Fruit fly (Drosophila melanogaster): Measurements from ENCODE around the gene hzg.

- no peak for TF ChIP-seq psq (GFP tag; optimal IDR thresholded peaks at IDR 0.05)
- no peak for TF ChIP-seq jim (GFP tag; optimal IDR thresholded peaks at IDR 0.05)
- TF ChIP-seq sv (GFP tag; optimal IDR thresholded peaks at IDR 0.05): no peak
- no peak for TF ChIP-seq Myc (optimal IDR thresholded peaks at IDR 0.05)
- no peak for TF ChIP-seq br (GFP tag; optimal IDR thresholded peaks at IDR 0.05)
- TF ChIP-seq lola (GFP tag; optimal IDR thresholded peaks at IDR 0.05): no peak
- peak in 1 of 2 experiments; percentile 41 for TF ChIP-seq foxo (GFP tag; optimal IDR thresholded peaks at IDR 0.05)
- TF ChIP-seq Abd-B (GFP tag; optimal IDR thresholded peaks at IDR 0.05): no peak
- peak; percentile 32 for TF ChIP-seq ey (GFP tag; optimal IDR thresholded peaks at IDR 0.05)
- TF ChIP-seq Hr78 (GFP tag; optimal IDR thresholded peaks at IDR 0.05): no peak
- TF ChIP-seq brk (GFP tag; optimal IDR thresholded peaks at IDR 0.05): no peak
Observed at dm6 chr3L:16019144-16020006, 14.8 kb upstream of the hzg start.

Data from whole organism, wandering third instar larva.